Worm (Caenorhabditis elegans): ENCODE measurements around the gene hpo-15.

ce11 chrV:5465335-5465734, 48.3 kb downstream of the hpo-15 start, which contains the start of gene srg-68:
- TF ChIP-seq egl-27 (tag; optimal IDR thresholded peaks at IDR 0.05) (no peak), mab-5 (tag; optimal IDR thresholded peaks at IDR 0.05) (no peak), nhr-12 (tag; optimal IDR thresholded peaks at IDR 0.05) (no peak), nhr-77 (tag; optimal IDR thresholded peaks at IDR 0.05) (no peak), snpc-4 (tag; optimal IDR thresholded peaks at IDR 0.05) (no peak), unc-62 (GFP tag; optimal IDR thresholded peaks at IDR 0.05) (no peak), lin-13 (GFP tag; optimal IDR thresholded peaks at IDR 0.05) (no peak), ama-1 (optimal IDR thresholded peaks at IDR 0.05) (no peak), sem-4 (tag; optimal IDR thresholded peaks at IDR 0.05) (no peak), ztf-4 (tag; optimal IDR thresholded peaks at IDR 0.05) (no peak), sma-3 (GFP tag; optimal IDR thresholded peaks at IDR 0.05) (no peak)
